Worm (Caenorhabditis elegans) whole organism, L4/young adult: ENCODE results near the gene K03B8.4.
"Not testable (repeated sequence)": the region's sequence is repeated elsewhere in the genome, so short reads cannot be mapped to it uniquely, and the experiment has no call there.

Source experiments
- W03F9.2 ChIP-seq: fragments of 150-350 bp; optimal IDR thresholded peaks from 2 replicates; lab custom pipeline; 2014; ENCODE audit warnings: missing biosample characterization, missing genetic modification characterization
- dao-5 ChIP-seq: sonication (generic microtip); optimal IDR thresholded peaks from 2 replicates; lab custom pipeline; 2016; ENCODE audit warnings: missing genotype, missing genetic modification characterization, moderate library complexity, missing compliant biosample characterization
- him-1 ChIP-seq: sonication (generic microtip); optimal IDR thresholded peaks from 2 replicates; lab custom pipeline; 2016; ENCODE audit warnings: missing genotype, missing genetic modification reagents, missing genetic modification characterization, missing compliant biosample characterization

Gene K03B8.4

DNA sequence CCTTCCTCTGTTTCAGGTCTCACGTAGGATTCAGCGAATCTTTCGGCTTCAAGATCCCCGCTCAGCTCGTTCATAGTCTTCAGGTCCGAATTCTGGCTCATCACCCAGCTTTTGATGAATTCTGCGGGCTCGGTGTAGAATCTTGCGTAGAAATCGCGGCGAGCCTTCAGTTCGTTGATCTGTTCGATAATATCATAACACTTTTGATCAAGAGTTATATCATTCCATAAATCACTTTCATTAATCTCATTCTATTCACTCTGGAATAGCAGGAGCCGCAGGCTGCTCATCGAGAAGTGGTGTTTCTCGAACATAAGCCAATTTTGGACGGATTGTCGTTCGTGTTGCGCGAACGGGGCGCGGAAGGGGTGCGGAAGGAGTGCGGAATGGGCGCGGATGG, at the start of gene K03B8.4:
Gene K03B8.4, minus strand, starts transcription at position 101 of the 400 bp plus-strand sequence.
- not testable (repeated sequence) for TF ChIP-seq him-1 (tag; lab: Kevin White, UChicago); dao-5 (tag; lab: Kevin White, UChicago); W03F9.2

DNA sequence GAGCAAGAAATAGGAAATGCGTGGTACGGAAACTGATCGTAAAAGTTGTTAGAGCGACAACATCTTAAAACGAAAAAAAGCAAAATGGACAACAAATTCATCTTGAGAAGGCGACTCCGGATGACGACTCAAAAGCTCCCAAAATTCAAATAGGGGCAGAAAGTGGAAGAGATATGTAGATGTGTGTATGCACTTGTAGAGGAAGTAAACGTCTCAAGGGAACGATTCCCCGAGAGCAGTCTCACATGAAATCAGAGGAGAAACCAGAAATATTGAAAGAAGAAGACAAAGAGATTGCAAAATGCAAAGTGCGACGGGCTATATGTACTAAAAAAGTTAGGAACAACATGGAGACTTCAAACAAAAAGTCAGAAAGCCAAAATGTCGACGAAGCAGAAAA, 48.6 kb upstream of the K03B8.4 start, which contains the start of gene F57B7.2:
Gene F57B7.2, minus strand, starts transcription at position 101 of the 400 bp plus-strand sequence.
- TF ChIP-seq dao-5 (tag; lab: Kevin White, UChicago) (no peak), him-1 (tag; lab: Kevin White, UChicago) (no peak), W03F9.2 (no peak)

DNA sequence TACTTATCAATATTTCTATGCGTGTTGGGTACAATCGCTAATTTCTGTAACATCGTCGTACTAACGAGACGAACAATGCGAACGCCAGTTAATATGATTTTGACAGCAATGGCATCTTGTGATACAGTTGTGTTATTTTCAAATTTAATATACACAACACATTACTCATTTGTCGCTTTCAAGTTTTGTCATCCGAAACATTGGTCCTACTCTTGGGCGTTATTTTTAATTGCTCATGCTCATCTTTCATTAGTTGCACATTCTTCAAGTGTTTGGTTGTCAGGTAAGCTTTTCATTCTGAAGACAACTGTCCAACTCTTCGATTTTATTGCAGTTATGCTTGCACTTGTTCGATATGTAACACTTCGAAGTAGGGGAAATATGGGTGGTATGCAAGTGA, 44.3 kb upstream of the K03B8.4 start:
- TF ChIP-seq dao-5 (tag; lab: Kevin White, UChicago) (no peak), him-1 (tag; lab: Kevin White, UChicago) (no peak), W03F9.2 (no peak)

DNA sequence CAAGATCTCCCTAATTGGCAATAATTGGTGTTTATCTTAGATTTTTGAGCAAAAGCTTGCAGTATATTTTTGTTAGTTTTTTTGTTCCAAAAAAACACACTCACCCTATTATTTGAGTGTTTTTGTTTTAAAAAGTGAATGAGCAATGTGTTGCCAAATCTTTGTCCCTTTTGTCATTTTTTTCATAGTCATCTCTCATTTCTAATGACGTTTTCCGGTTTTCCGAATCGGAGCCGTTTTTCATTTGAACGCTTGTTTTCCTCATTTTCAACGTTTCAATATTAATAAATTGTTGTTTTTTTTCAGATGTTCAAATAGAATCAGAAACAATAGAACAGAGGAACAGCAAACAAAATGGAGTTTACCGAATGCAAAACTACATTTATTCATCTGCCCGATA, 43.5 kb upstream of the K03B8.4 start, which contains the start of gene dmsr-1:
Gene dmsr-1, plus strand, starts transcription at position 301 of the 400 bp plus-strand sequence.
- TF ChIP-seq dao-5 (tag; lab: Kevin White, UChicago): no peak
- no peak for TF ChIP-seq W03F9.2
- TF ChIP-seq him-1 (tag; lab: Kevin White, UChicago): no peak

DNA sequence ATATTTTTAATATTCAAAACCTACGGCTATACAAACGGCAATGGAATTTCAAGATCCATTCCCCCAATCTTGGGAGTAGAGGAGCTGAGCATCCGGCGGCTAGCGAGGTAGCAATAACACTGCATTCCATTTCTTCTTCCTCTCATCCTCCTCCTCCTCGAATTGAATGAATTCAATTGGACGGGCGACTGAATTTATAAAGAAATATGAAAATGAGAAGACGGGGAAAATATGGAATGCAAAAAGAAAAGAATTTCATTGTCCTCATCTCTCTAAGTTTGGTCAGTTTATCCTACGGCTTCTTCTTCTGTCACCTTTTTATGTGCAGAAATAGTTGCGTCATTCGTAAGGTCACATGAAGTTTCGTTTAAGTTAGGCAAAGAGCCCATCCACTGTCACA, 41.5 kb upstream of the K03B8.4 start:
- TF ChIP-seq him-1 (tag; lab: Kevin White, UChicago) (no peak), W03F9.2 (no peak), dao-5 (tag; lab: Kevin White, UChicago) (no peak)

DNA sequence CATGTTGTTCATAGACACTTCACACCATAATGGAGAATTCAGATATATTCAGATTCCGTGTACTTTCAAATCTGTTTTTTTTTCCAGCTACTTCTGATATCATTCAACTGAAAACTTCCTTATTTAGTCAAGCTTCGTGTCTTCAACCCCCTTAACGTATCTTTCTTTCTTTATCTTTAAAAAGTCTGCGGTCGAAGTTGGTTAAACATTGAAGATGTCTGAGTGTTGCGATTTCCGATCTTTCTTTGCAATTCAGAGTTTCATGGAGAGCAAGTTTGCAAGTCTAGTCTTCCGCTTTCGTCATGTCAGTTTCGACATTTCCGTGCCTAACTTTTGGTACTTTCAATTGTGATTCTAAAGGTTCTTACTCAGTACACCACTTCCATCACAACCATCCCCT, 40.3 kb upstream of the K03B8.4 start:
- TF ChIP-seq dao-5 (tag; lab: Kevin White, UChicago) (no peak), W03F9.2 (no peak), him-1 (tag; lab: Kevin White, UChicago) (no peak)

DNA sequence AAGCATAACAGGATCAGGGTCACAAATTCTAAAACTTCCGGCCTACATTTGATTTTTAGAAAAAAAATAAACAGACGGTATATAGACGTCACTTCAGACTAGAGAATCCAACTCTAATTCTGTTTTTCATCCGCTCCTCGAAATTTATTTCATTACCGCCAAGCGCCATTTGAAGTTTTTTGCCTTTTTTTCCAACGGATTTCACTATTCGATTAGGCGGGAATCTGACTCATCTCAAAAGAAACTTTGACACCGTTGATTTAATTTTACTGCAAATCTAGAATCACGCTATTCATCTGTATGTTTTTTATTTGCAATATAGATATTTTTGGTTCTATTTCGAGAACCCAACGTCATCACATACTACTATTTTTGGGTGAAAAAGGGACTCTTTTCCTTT, 35.9 kb upstream of the K03B8.4 start:
- no peak for TF ChIP-seq W03F9.2
- TF ChIP-seq dao-5 (tag; lab: Kevin White, UChicago): no peak
- TF ChIP-seq him-1 (tag; lab: Kevin White, UChicago): no peak

DNA sequence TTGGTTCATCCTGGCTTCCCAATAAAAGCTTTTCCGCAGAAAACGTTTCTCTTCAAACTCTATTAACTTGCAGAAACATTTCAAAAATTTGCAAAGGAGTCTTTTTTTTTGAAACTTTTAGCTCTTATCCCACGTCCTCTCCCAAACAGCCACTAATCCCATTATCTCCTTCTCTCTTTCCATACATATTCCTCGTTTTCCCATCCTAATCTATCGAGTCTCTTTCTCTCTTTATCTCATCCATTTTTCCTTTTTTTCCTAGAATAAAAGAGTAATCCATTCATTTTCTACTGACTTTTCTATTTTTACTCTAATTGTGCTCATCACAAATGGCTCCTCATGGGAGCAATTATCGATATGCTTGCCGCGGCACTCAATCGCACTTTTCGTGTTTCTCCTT, 33.8 kb upstream of the K03B8.4 start:
- TF ChIP-seq him-1 (tag; lab: Kevin White, UChicago) (no peak), dao-5 (tag; lab: Kevin White, UChicago) (no peak)

DNA sequence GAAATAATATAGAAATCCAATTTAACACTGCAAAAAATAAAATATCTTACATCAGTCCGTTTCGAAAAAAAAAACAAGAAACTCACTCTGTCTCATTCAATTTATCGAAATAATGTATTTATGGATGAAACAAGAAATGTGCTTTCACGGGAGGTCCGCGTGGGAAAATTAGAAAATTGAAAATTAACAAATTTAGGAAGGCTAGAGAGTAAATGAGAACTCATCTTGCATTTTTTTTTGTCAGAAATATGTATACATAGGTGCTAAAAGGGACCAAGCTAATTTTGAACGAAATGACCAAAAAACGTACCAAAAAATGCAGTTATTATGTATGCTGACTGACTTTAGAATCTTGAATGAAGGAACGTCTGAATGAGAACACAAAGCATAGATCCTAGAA, 29.6 kb upstream of the K03B8.4 start, which contains the start of gene T26H10.2:
Gene T26H10.2, minus strand, starts transcription at position 101 of the 400 bp plus-strand sequence.
- TF ChIP-seq dao-5 (tag; lab: Kevin White, UChicago) (no peak), W03F9.2 (no peak), him-1 (tag; lab: Kevin White, UChicago) (no peak)

DNA sequence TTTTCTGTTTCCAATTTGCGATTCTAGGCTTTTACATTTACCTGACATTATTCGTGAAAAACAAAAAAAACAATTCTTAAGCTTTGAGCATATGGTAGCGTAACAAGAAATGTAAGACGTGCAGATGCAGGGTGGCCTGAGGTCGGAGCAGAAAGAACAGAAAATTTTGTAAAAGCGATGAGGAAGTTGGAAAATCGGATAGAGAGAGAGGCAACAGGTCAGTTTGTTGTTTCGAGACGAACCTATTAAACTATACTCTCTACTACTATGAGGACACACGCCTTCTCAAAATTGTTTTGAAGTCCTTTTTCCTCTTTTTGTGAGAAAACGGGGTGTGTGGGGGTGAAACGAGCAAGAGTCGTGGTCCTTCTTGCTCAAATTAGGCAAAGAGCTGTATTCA, 26.7 kb upstream of the K03B8.4 start, which contains the start of gene des-2:
Gene des-2, minus strand, starts transcription at position 101 of the 400 bp plus-strand sequence.
- TF ChIP-seq him-1 (tag; lab: Kevin White, UChicago): no peak
- TF ChIP-seq W03F9.2: no peak
- TF ChIP-seq dao-5 (tag; lab: Kevin White, UChicago): no peak

DNA sequence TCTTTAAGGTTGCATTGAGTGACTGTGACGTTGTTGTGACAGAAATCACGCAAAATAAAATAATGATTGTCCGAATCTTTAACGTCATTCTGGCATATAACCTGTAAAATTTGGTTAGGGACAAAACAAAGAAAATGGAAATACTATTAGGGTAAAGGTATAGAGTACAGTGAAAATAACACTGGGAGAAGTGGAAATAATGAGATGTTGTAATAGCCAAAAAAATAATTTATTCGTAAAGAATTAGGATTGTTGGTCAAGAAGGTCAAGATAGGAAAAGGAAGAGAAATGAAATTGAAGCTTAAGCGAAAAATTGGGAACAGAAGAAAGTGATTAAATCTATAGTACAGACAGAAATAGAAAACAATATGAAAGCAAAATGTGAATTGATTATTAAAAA, 20.1 kb upstream of the K03B8.4 start, which contains the start of gene deg-3:
Gene deg-3, minus strand, starts transcription at position 101 of the 400 bp plus-strand sequence.
- TF ChIP-seq dao-5 (tag; lab: Kevin White, UChicago) (no peak), him-1 (tag; lab: Kevin White, UChicago) (no peak)

DNA sequence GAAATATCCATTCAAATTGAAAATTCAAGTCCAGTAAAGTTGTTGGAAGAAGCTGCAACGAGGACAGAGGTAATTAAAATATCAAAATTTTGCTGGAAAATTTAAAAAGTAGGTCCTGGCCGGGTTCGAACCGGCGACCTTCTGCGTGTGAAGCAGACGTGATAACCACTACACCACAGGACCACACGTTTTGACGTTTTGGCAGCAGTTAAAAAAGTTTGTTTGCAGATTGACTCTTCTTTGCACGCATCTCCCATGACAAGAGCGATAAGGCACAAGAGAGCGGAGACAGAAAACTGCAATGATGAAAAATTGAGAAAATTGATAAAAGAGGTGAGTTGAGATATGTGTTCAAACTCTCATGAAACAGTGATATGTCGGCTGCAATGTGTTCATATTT, 17.2 kb upstream of the K03B8.4 start:
- TF ChIP-seq dao-5 (tag; lab: Kevin White, UChicago): no peak
- no peak for TF ChIP-seq him-1 (tag; lab: Kevin White, UChicago)
- TF ChIP-seq W03F9.2: no peak

DNA sequence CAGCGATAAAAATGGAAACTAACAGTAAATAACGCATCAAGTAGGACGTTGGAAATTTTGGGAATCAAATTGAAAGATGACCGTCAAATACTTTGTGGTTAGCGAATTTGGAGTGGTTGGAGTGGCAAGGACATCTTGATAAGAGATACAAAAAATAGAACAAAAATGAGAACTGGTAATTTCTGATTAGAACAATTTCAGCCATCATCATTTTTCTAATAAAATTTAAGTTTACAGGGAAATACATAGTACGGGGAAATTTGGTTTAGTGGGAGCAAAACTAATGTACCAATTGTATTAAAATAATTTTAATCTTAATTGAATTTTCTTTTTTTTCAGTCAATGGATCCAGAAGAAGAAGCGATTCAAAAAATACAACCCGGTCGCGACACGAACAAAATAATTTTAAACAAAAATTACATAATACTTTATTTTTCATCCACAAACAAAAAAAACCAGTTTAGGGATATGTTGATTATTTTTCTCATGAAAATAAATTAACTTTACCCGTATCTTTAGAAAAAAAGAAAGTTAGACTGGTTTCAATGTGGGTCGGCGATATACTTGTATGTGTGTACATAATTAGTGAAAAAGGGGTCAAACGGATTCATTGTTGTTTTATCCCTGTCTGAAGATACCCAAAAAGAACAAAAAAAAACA, 16.1 kb upstream of the K03B8.4 start, which contains the start of the genes K03B8.8 and grl-3:
Gene K03B8.8, minus strand, starts transcription at position 101 of the 660 bp plus-strand sequence.
Gene grl-3, plus strand, starts transcription at position 610 of the 660 bp plus-strand sequence.
- TF ChIP-seq W03F9.2 (no peak), him-1 (tag; lab: Kevin White, UChicago) (no peak), dao-5 (tag; lab: Kevin White, UChicago) (no peak)

DNA sequence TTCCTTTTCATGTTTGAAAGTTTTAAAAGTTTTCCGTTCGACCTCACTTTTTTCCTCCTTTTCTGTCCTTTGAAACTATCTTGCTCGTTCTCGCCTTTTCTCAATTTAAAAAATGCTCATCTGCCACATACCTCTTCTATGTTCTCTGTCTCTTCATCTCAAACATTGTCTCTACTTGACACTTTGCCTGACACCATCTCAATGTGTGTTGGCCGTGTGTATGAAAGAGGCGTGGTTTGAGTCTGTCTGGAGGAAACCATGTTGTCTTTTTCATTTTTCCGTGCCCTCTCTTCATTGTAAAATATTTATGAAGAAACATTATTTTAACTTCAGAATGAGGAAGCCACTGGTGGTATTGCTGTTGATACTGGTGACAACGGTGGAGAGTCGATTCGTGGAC, 12.3 kb upstream of the K03B8.4 start, which contains the start of gene K03B8.6:
Gene K03B8.6, plus strand, starts transcription at position 334 of the 400 bp plus-strand sequence.
- no peak for TF ChIP-seq W03F9.2
- no peak for TF ChIP-seq dao-5 (tag; lab: Kevin White, UChicago)
- no peak for TF ChIP-seq him-1 (tag; lab: Kevin White, UChicago)
